Worm (Caenorhabditis elegans): Measurements from ENCODE around the gene F16G10.8.

DNA sequence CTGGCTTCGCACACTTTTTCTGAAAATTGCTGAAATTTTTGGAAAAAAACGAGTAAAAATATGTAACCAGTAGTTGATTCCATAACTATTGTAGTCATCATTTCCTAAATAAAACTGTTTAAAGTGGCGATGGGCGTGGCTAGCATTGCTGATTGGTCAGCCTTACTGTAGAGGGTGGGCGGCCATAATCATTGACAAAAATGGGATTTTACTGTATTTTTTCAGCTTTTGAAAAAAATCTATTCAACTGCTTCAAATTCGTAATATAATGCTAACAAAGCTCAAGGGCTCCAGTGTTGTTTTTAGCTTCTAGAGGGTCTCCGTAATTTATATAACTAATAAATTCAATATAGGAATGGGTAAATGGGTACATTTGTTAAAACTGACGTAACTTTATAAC, 3.1 kb downstream of the F16G10.8 start, which contains the start of gene F16G10.7:
- TF ChIP-seq akir-1 (GFP tag; optimal IDR thresholded peaks at IDR 0.05) = no peak
- TF ChIP-seq madf-6 (GFP tag; IDR thresholded peaks at IDR 0.05) = no peak
- TF ChIP-seq nhr-179 (tag; optimal IDR thresholded peaks at IDR 0.05) = no peak
- TF ChIP-seq rcor-1 (GFP tag; IDR thresholded peaks at IDR 0.05) = no peak
- TF ChIP-seq aptf-2 (GFP tag; conservative IDR thresholded peaks at IDR 0.05) = no peak
- TF ChIP-seq snpc-1.1 (tag; optimal IDR thresholded peaks at IDR 0.05; ENCODE audit: insufficient read depth) = no peak
- TF ChIP-seq hlh-12 (tag; optimal IDR thresholded peaks at IDR 0.05) = no peak
- no peak for TF ChIP-seq pbrm-1 (GFP tag; IDR thresholded peaks at IDR 0.05)
- no peak for TF ChIP-seq snpc-4 (GFP tag; optimal IDR thresholded peaks at IDR 0.05)
- TF ChIP-seq snpc-4 (tag; optimal IDR thresholded peaks at IDR 0.05) = no peak
- no peak for TF ChIP-seq chd-7 (tag; optimal IDR thresholded peaks at IDR 0.05)

All from whole organism, young adult.